Fruit fly (Drosophila melanogaster): ENCODE measurements around the gene Amnionless.

DNA sequence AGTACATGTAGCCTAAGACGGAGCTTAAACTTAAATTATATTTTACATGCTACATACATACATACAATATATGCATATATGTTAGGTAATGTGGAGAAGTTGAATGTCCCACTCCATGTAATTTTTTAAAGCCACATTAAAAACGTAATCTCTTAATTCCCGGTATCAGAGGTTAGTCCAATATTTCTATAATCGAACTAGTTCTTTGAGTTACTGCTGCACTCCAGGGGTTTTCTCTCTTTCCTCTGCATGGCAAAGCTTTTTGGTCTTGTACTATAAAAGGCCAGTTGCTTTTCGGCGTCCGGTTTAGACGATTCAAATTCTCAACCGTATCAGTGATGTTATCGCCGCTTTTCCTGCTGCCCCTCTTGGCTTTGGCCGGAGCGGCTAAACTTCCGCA is 32.8 kb upstream of the Amnionless start, which contains the start of gene CG33127:
- TF ChIP-seq Nf-YA (GFP tag; IDR thresholded peaks at IDR 0.05) (no peak), Tbp (GFP tag; optimal IDR thresholded peaks at IDR 0.05) (no peak), CG34422 (GFP tag; IDR thresholded peaks at IDR 0.05) (no peak), CG8388 (GFP tag; optimal IDR thresholded peaks at IDR 0.05) (no peak), Eip74EF (GFP tag; optimal IDR thresholded peaks at IDR 0.05) (no peak), CG7987 (GFP tag; optimal IDR thresholded peaks at IDR 0.05) (no peak), dan (GFP tag; IDR thresholded peaks at IDR 0.05) (no peak), slp2 (GFP tag; optimal IDR thresholded peaks at IDR 0.05) (no peak), CG1602 (GFP tag; optimal IDR thresholded peaks at IDR 0.05) (no peak), CG12942 (GFP tag; optimal IDR thresholded peaks at IDR 0.05) (no peak), Antp (GFP tag; optimal IDR thresholded peaks at IDR 0.05) (no peak), dmrt11E (tag; optimal IDR thresholded peaks at IDR 0.05) (no peak)
